Fruit fly (Drosophila melanogaster) whole organism, adult: Measurements from ENCODE around the gene CG31104.
A peak's percentile ranks its signal among the peaks of the same experiment; 100 is the strongest.

ENCODE experiments used
- CG11617 ChIP-seq: fragments of 200-800 bp; sonication (Bioruptor generic); optimal IDR thresholded peaks from 2 replicates; lab custom pipeline; 2017; ENCODE audit warnings: mild to moderate bottlenecking, missing biosample characterization, missing genetic modification reagents, missing genetic modification characterization
- CG12768 ChIP-seq: fragments of 200-800 bp; sonication (Bioruptor generic); optimal IDR thresholded peaks from 2 replicates; lab custom pipeline; 2017; ENCODE audit warnings: missing biosample characterization, missing genetic modification characterization, mild to moderate bottlenecking, moderate library complexity, missing genetic modification reagents
- CG14711 ChIP-seq: fragments of 200-800 bp; sonication (Bioruptor generic); optimal IDR thresholded peaks from 2 replicates; lab custom pipeline; 2018; ENCODE audit warnings: missing biosample characterization, mild to moderate bottlenecking, missing genetic modification characterization, moderate library complexity
- CG1620 ChIP-seq: fragments of 200-800 bp; sonication (Bioruptor generic); optimal IDR thresholded peaks from 2 replicates; lab custom pipeline; 2016; ENCODE audit warnings: missing biosample characterization, missing genetic modification characterization
- CG33017 ChIP-seq: fragments of 200-800 bp; sonication (Bioruptor generic); optimal IDR thresholded peaks from 2 replicates; lab custom pipeline; 2018; ENCODE audit warnings: missing biosample characterization, mild to moderate bottlenecking, missing genetic modification characterization, moderate library complexity
- CG5204 ChIP-seq: fragments of 200-800 bp; sonication (Bioruptor generic); optimal IDR thresholded peaks from 2 replicates; lab custom pipeline; 2016; ENCODE audit warnings: missing biosample characterization, missing genetic modification characterization
- CG7045 ChIP-seq: fragments of 200-800 bp; sonication (Bioruptor generic); optimal IDR thresholded peaks from 2 replicates; lab custom pipeline; 2017; ENCODE audit warnings: missing biosample characterization, mild to moderate bottlenecking, missing genetic modification characterization
- CG7101 ChIP-seq: fragments of 200-800 bp; sonication (Bioruptor generic); optimal IDR thresholded peaks from 2 replicates; lab custom pipeline; 2018; ENCODE audit warnings: missing biosample characterization, mild to moderate bottlenecking, missing genetic modification characterization, moderate library complexity
- Clk ChIP-seq: fragments of 200-800 bp; sonication (Bioruptor generic); optimal IDR thresholded peaks from 2 replicates; lab custom pipeline; 2017; ENCODE audit warnings: missing biosample characterization, missing genetic modification characterization
- Crg-1 ChIP-seq: fragments of 200-800 bp; sonication (Bioruptor generic); optimal IDR thresholded peaks from 2 replicates; lab custom pipeline; 2016; ENCODE audit warnings: missing biosample characterization, missing genetic modification characterization
- Hr96 ChIP-seq: fragments of 200-800 bp; sonication (Bioruptor generic); optimal IDR thresholded peaks from 2 replicates; lab custom pipeline; 2016; ENCODE audit warnings: missing biosample characterization, missing genetic modification characterization
- Mnt ChIP-seq: fragments of 200-800 bp; sonication (Bioruptor generic); optimal IDR thresholded peaks from 2 replicates; lab custom pipeline; 2016; ENCODE audit warnings: missing biosample characterization, mild to moderate bottlenecking, missing genetic modification characterization
- bab1 ChIP-seq: fragments of 200-800 bp; sonication (Bioruptor generic); optimal IDR thresholded peaks from 3 replicates; lab custom pipeline; 2019; ENCODE audit warnings: missing biosample characterization, mild to moderate bottlenecking, missing genetic modification characterization, moderate library complexity
- cic ChIP-seq: fragments of 200-800 bp; sonication (Bioruptor generic); optimal IDR thresholded peaks from 2 replicates; lab custom pipeline; 2017; ENCODE audit warnings: missing biosample characterization, mild to moderate bottlenecking, missing genetic modification characterization, moderate library complexity
- cnc ChIP-seq, 2 experiments: fragments of >200 bp; optimal IDR thresholded peaks; 2 replicates each; lab custom pipeline; 2017
- kay ChIP-seq: fragments of 200-800 bp; sonication (Bioruptor generic); peaks from one replicate; lab custom pipeline; 2016; ENCODE audit warnings: missing biosample characterization, missing genetic modification characterization, borderline replicate concordance
- ovo ChIP-seq: fragments of 200-800 bp; sonication (Bioruptor generic); optimal IDR thresholded peaks from 2 replicates; lab custom pipeline; 2016; ENCODE audit warnings: missing biosample characterization, missing genetic modification characterization
- pad ChIP-seq: fragments of 200-800 bp; sonication (Bioruptor generic); optimal IDR thresholded peaks from 3 replicates; lab custom pipeline; 2017; ENCODE audit warnings: missing biosample characterization, missing genetic modification characterization, mild to moderate bottlenecking, moderate library complexity, missing genetic modification reagents
- tj ChIP-seq: fragments of 200-800 bp; sonication (Bioruptor generic); optimal IDR thresholded peaks from 3 replicates; lab custom pipeline; 2017; ENCODE audit warnings: missing biosample characterization, mild to moderate bottlenecking, missing genetic modification characterization, moderate library complexity
- toe ChIP-seq: fragments of 200-800 bp; sonication (Bioruptor generic); optimal IDR thresholded peaks from 2 replicates; lab custom pipeline; 2016; ENCODE audit warnings: missing biosample characterization, missing genetic modification characterization

CG31104 gene

DNA sequence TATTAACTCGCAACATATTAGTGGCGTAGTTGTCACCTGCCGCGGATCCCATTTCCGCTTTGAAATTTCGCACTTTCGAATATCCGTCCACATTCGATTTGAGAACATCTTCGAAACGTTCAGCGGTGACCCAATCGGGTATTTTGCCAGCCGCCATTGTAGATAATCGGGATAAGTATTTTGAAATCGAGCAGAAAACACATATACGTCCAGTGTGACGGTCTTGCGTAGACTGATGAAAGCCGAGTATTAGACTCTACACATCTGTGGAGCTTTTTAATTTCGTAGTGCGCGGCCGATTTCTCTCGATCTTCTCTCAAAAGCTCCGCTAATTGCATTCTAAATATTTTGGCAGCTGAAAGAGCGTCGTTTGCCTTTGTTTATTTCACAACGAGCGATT, 43.8 kb downstream of the CG31104 start, which contains the start of gene CHKov1:
TSS of gene CHKov1 (minus strand) at position 238 of the 400 bp plus-strand sequence.
- no peak for TF ChIP-seq cnc (optimal IDR thresholded peaks at IDR 0.05; lab: Kevin White, UChicago)
- peak; percentile 21 for TF ChIP-seq CG12768 (GFP tag; lab: Kevin White, UChicago)
- peak; percentile 43 for TF ChIP-seq CG33017 (tag; lab: Kevin White, UChicago)
- no peak for TF ChIP-seq ovo
- no peak for TF ChIP-seq CG5204 (GFP tag; lab: Kevin White, UChicago)
- TF ChIP-seq CG1620 (GFP tag; lab: Kevin White, UChicago): no peak
- no peak for TF ChIP-seq tj (GFP tag; lab: Kevin White, UChicago)
- TF ChIP-seq Hr96 (GFP tag; lab: Kevin White, UChicago): no peak
- peak; percentile 1 for TF ChIP-seq cic (GFP tag; lab: Kevin White, UChicago)
- TF ChIP-seq bab1 (GFP tag; lab: Kevin White, UChicago): no peak
- TF ChIP-seq kay (GFP tag; lab: Kevin White, UChicago): no peak
- TF ChIP-seq toe (GFP tag; lab: Kevin White, UChicago): no peak
- TF ChIP-seq Crg-1 (GFP tag; lab: Kevin White, UChicago): no peak
- TF ChIP-seq Mnt (GFP tag; lab: Kevin White, UChicago): no peak
- TF ChIP-seq CG14711: no peak
- no peak for TF ChIP-seq CG7101 (tag; lab: Kevin White, UChicago)
- TF ChIP-seq CG7045: no peak
- peak; percentile 13 for TF ChIP-seq CG11617 (GFP tag; lab: Kevin White, UChicago)
- no peak for TF ChIP-seq pad (GFP tag; lab: Kevin White, UChicago)
- TF ChIP-seq Clk (GFP tag; lab: Kevin White, UChicago): no peak

dm6 chr3R:25331103-25331502, 45.8 kb downstream of the CG31104 start, which contains the start of gene CHKov2:
CHKov2 (minus strand) TSS chr3R:25331203.
- TF ChIP-seq cic (GFP tag; lab: Kevin White, UChicago) (peak; percentile 5), CG7101 (tag; lab: Kevin White, UChicago) (no peak)

DNA sequence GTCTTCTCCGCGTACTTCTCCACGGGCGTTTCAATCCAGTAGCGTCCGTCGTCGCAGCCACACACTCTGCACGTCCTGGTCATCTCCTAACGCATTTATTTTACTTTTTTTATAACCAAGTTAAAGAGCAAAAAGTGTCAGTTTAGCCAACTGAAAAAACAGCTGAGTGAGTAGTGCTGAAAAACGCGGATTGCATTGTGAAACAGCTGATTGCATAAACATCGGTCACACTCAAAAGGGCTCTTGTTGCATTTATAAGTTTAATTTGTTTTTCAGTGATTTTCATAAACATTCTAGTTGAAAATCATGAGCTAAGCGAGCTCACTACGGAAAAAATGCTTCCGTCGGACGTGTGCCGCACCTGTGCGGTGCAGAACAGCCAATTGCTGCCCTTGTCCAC, 49.8 kb downstream of the CG31104 start, which contains the start of the genes CG10669 and CG11902:
TSS of gene CG10669 (minus strand) at position 179 of the 400 bp plus-strand sequence.
TSS of gene CG11902 (plus strand) at position 193 of the 400 bp plus-strand sequence.
- TF ChIP-seq CG14711 (no peak), Mnt (GFP tag; lab: Kevin White, UChicago) (peak; percentile 12), kay (GFP tag; lab: Kevin White, UChicago) (no peak), bab1 (GFP tag; lab: Kevin White, UChicago) (peak; percentile 67), toe (GFP tag; lab: Kevin White, UChicago) (no peak), tj (GFP tag; lab: Kevin White, UChicago) (no peak)
